Worm (Caenorhabditis elegans): ENCODE data around the gene srd-45.

DNA sequence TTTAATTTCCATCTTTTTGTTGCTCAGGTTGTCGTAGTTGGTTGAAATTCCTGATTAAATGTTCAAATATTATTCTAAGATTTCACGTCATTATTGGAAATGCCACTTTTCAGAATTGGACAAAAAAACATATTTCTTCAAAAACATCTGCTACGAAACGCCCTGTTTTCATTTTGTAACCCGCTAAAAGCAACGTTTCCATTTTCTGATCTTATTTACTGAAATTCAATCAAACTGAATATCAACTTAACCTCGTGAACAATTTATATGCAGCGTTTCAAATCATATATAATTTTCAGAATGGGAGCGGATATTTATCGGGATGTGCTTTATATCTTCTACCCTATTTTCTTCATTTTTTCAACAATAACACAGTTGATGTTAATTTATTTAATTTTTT is 5.3 kb upstream of the srd-45 start, which contains the start of gene srd-40:
- TF ChIP-seq lin-11 (tag; optimal IDR thresholded peaks at IDR 0.05): no peak
- no peak for TF ChIP-seq alr-1 (tag; optimal IDR thresholded peaks at IDR 0.05)
- no peak for TF ChIP-seq ama-1 (optimal IDR thresholded peaks at IDR 0.05)
- TF ChIP-seq ztf-11 (tag; optimal IDR thresholded peaks at IDR 0.05): no peak
- no peak for TF ChIP-seq R02D3.7 (tag; optimal IDR thresholded peaks at IDR 0.05)
- no peak for TF ChIP-seq sem-4 (tag; optimal IDR thresholded peaks at IDR 0.05)
- TF ChIP-seq lin-39 (tag; optimal IDR thresholded peaks at IDR 0.05): no peak
